Fruit fly (Drosophila melanogaster) whole organism, adult: Measurements from ENCODE around the gene tkv.

Experiments used
- CG11617 ChIP-seq: fragments of 200-800 bp; sonication (Bioruptor generic); optimal IDR thresholded peaks from 2 replicates; lab custom pipeline; 2017; ENCODE audit warnings: mild to moderate bottlenecking, missing biosample characterization, missing genetic modification reagents, missing genetic modification characterization
- CG12768 ChIP-seq: fragments of 200-800 bp; sonication (Bioruptor generic); optimal IDR thresholded peaks from 2 replicates; lab custom pipeline; 2017; ENCODE audit warnings: missing biosample characterization, missing genetic modification characterization, mild to moderate bottlenecking, moderate library complexity, missing genetic modification reagents
- CG1620 ChIP-seq: fragments of 200-800 bp; sonication (Bioruptor generic); optimal IDR thresholded peaks from 2 replicates; lab custom pipeline; 2016; ENCODE audit warnings: missing biosample characterization, missing genetic modification characterization
- CG5204 ChIP-seq: fragments of 200-800 bp; sonication (Bioruptor generic); optimal IDR thresholded peaks from 2 replicates; lab custom pipeline; 2016; ENCODE audit warnings: missing biosample characterization, missing genetic modification characterization
- CG7101 ChIP-seq: fragments of 200-800 bp; sonication (Bioruptor generic); optimal IDR thresholded peaks from 2 replicates; lab custom pipeline; 2018; ENCODE audit warnings: missing biosample characterization, mild to moderate bottlenecking, missing genetic modification characterization, moderate library complexity
- cic ChIP-seq: fragments of 200-800 bp; sonication (Bioruptor generic); optimal IDR thresholded peaks from 2 replicates; lab custom pipeline; 2017; ENCODE audit warnings: missing biosample characterization, mild to moderate bottlenecking, missing genetic modification characterization, moderate library complexity
- kay ChIP-seq: fragments of 200-800 bp; sonication (Bioruptor generic); peaks from one replicate; lab custom pipeline; 2016; ENCODE audit warnings: missing biosample characterization, missing genetic modification characterization, borderline replicate concordance

DNA sequence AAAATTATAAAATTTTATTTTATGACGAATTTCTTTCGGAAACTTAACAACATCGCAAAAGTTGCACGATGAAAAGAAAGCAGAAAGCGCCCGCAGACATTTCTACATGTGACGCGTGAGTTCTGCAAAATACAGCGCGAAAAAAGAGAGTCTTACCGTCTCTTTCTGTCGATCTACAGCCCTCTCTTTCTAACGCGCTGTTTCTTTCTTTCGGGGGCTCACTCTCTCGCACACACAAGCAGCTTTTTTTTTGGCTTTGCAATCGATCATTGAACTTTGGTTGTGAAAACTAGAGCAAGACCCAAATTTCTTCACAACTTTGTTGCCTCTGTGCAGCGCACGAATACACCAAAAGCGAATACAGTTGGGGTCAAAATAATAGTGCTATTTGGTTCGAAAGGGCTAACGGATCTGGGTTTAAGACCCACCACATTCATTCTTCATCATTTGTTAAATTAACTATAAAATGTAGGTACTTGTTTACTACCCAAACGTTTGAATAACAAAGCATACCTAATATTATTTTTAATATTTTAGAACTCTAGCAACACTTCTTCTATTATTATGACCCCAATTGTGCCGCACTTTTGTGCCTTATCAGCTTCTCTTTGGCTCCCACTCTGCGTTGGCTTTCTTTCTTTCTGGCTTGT is 27.9 kb upstream of the tkv start:
- TF ChIP-seq CG7101 (tag; lab: Kevin White, UChicago), result peak; percentile 81
- peak; percentile 37 for TF ChIP-seq CG1620
- no peak for TF ChIP-seq cic
- TF ChIP-seq CG11617 (GFP tag; lab: Kevin White, UChicago), result peak; percentile 69
- peak; percentile 10 for TF ChIP-seq CG5204 (GFP tag; lab: Kevin White, UChicago)
- TF ChIP-seq kay (GFP tag; lab: Kevin White, UChicago), result no peak
- TF ChIP-seq CG12768 (GFP tag; lab: Kevin White, UChicago), result peak; percentile 7
